Worm (Caenorhabditis elegans) whole organism, early embryonic: ENCODE results near the gene C49A9.5.
"Not testable (repeated sequence)": the region's sequence is repeated elsewhere in the genome, so short reads cannot be mapped to it uniquely, and the experiment has no call there.

Experiments
- B0310.2 ChIP-seq: sonication (generic microtip); optimal IDR thresholded peaks from 2 replicates; lab custom pipeline; 2016; ENCODE audit warnings: mild to moderate bottlenecking, missing genetic modification characterization, missing compliant biosample characterization
- F13C5.2 ChIP-seq: sonication (generic microtip); optimal IDR thresholded peaks from 2 replicates; lab custom pipeline; 2017; ENCODE audit warnings: mild to moderate bottlenecking, missing genetic modification characterization, inconsistent platforms, missing compliant biosample characterization
- aly-1 ChIP-seq: sonication (generic microtip); optimal IDR thresholded peaks from 2 replicates; lab custom pipeline; 2016; ENCODE audit warnings: missing genetic modification characterization, missing compliant biosample characterization
- ama-1 ChIP-seq: fragments of 150-350 bp; optimal IDR thresholded peaks from 2 replicates; lab custom pipeline; 2014
- ceh-13 ChIP-seq: fragments of 200-800 bp; sonication (Bioruptor generic); optimal IDR thresholded peaks from 2 replicates; lab custom pipeline; 2018; ENCODE audit warnings: mild to moderate bottlenecking, missing genetic modification characterization, missing compliant biosample characterization
- ceh-36 ChIP-seq: sonication (generic microtip); optimal IDR thresholded peaks from 2 replicates; lab custom pipeline; 2016; ENCODE audit warnings: missing genetic modification characterization, inconsistent platforms, missing compliant biosample characterization
- ets-7 ChIP-seq: sonication (generic microtip); optimal IDR thresholded peaks from 2 replicates; lab custom pipeline; 2016; ENCODE audit warnings: missing genotype, missing genetic modification characterization, missing compliant biosample characterization
- flt-1 ChIP-seq: fragments of 200-800 bp; sonication (Bioruptor generic); IDR thresholded peaks from 2 replicates; pipeline ENCODE4 v1.3.6; 2022; ENCODE audit warnings: missing genetic modification characterization, missing compliant biosample characterization
- hmbx-1 ChIP-seq: sonication (generic microtip); optimal IDR thresholded peaks from 2 replicates; lab custom pipeline; 2016; ENCODE audit warnings: mild to moderate bottlenecking, missing genetic modification characterization, missing compliant biosample characterization
- hmg-4 ChIP-seq: fragments of 200-800 bp; sonication (Bioruptor generic); optimal IDR thresholded peaks from 2 replicates; lab custom pipeline; 2018; ENCODE audit warnings: mild to moderate bottlenecking, missing genetic modification characterization, missing compliant biosample characterization
- hnd-1 ChIP-seq: sonication (generic microtip); optimal IDR thresholded peaks from 2 replicates; lab custom pipeline; 2016; ENCODE audit warnings: missing genetic modification characterization, missing compliant biosample characterization
- pes-1 ChIP-seq: fragments of 200-800 bp; sonication (Bioruptor generic); IDR thresholded peaks from 2 replicates; pipeline ENCODE4 v1.3.6; 2022; ENCODE audit warnings: missing genetic modification reagents, missing genetic modification characterization, missing compliant biosample characterization
- scrt-1 ChIP-seq: fragments of 200-800 bp; sonication (Bioruptor generic); IDR thresholded peaks from 2 replicates; pipeline ENCODE4 v1.3.6; 2022; ENCODE audit warnings: missing genetic modification characterization, missing compliant biosample characterization
- sea-1 ChIP-seq: fragments of 200-800 bp; sonication (Bioruptor generic); conservative IDR thresholded peaks from 2 replicates; pipeline ENCODE4 v1.3.6; 2022; ENCODE audit warnings: missing genetic modification characterization, missing compliant biosample characterization
- tbx-11 ChIP-seq: fragments of 200-800 bp; sonication (Bioruptor generic); IDR thresholded peaks from 2 replicates; pipeline ENCODE4 v1.3.6; 2022; ENCODE audit warnings: missing genetic modification characterization, missing compliant biosample characterization
- tbx-37 ChIP-seq: fragments of 200-800 bp; sonication (Bioruptor generic); conservative IDR thresholded peaks from 2 replicates; pipeline ENCODE4 v1.3.6; 2022; ENCODE audit warnings: missing genetic modification reagents, missing genetic modification characterization, missing compliant biosample characterization
- tra-4 ChIP-seq: sonication (generic microtip); optimal IDR thresholded peaks from 2 replicates; lab custom pipeline; 2017; ENCODE audit warnings: missing genetic modification characterization, missing compliant biosample characterization

C49A9.5 gene

ce11 chrIV:6237508-6238227 lies 24.2 kb downstream of the C49A9.5 start, which contains the start of the genes F58F9.6 and F58F9.8:
F58F9.6 (minus strand) TSS chrIV:6237608.
F58F9.8 (plus strand) TSS chrIV:6238177.
- TF ChIP-seq ceh-36 (tag; lab: Kevin White, UChicago): no peak
- no peak for TF ChIP-seq hnd-1 (tag; lab: Kevin White, UChicago)
- TF ChIP-seq ceh-13 (GFP tag; lab: Kevin White, UChicago): no peak
- TF ChIP-seq scrt-1 (GFP tag; lab: Robert Waterston, UW): no peak
- TF ChIP-seq tbx-11 (GFP tag; lab: Robert Waterston, UW): no peak
- TF ChIP-seq F13C5.2: no peak
- no peak for TF ChIP-seq ets-7
- no peak for TF ChIP-seq hmbx-1 (tag; lab: Kevin White, UChicago)
- TF ChIP-seq tra-4 (tag; lab: Kevin White, UChicago): no peak
- no peak for TF ChIP-seq sea-1 (GFP tag; lab: Robert Waterston, UW)
- TF ChIP-seq tbx-37 (GFP tag; lab: Robert Waterston, UW): no peak
- no peak for TF ChIP-seq hmg-4 (GFP tag; lab: Kevin White, UChicago)
- TF ChIP-seq aly-1 (tag; lab: Kevin White, UChicago): no peak
- no peak for TF ChIP-seq pes-1 (GFP tag; lab: Robert Waterston, UW)
- TF ChIP-seq ama-1 (lab: Kevin White, UChicago): no peak
- no peak for TF ChIP-seq flt-1 (GFP tag; lab: Robert Waterston, UW)
- no peak for TF ChIP-seq B0310.2 (tag; lab: Kevin White, UChicago)

- TF ChIP-seq pes-1 (GFP tag; lab: Robert Waterston, UW) (no peak), aly-1 (tag; lab: Kevin White, UChicago) (no peak), ama-1 (lab: Kevin White, UChicago) (no peak), hnd-1 (tag; lab: Kevin White, UChicago) (no peak), F13C5.2 (no peak), sea-1 (GFP tag; lab: Robert Waterston, UW) (no peak), scrt-1 (GFP tag; lab: Robert Waterston, UW) (no peak), tra-4 (tag; lab: Kevin White, UChicago) (no peak)
Observed at ce11 chrIV:6239993-6240392, 26.5 kb downstream of the C49A9.5 start, which contains the start of gene F58F9.9. F58F9.9 (plus strand) TSS chrIV:6240293.

- no peak for TF ChIP-seq flt-1 (GFP tag; lab: Robert Waterston, UW)
- TF ChIP-seq tbx-37 (GFP tag; lab: Robert Waterston, UW): no peak
- TF ChIP-seq scrt-1 (GFP tag; lab: Robert Waterston, UW): no peak
- no peak for TF ChIP-seq hnd-1 (tag; lab: Kevin White, UChicago)
Observed at ce11 chrIV:6248486-6248885, 35.0 kb downstream of the C49A9.5 start, which contains the start of gene acox-3. acox-3 (minus strand) TSS chrIV:6248492.

- TF ChIP-seq scrt-1 (GFP tag; lab: Robert Waterston, UW) (no peak), pes-1 (GFP tag; lab: Robert Waterston, UW) (no peak), B0310.2 (tag; lab: Kevin White, UChicago) (no peak), hmbx-1 (tag; lab: Kevin White, UChicago) (no peak), aly-1 (tag; lab: Kevin White, UChicago) (no peak), ets-7 (no peak), flt-1 (GFP tag; lab: Robert Waterston, UW) (no peak), sea-1 (GFP tag; lab: Robert Waterston, UW) (no peak), hnd-1 (tag; lab: Kevin White, UChicago) (no peak), tra-4 (tag; lab: Kevin White, UChicago) (no peak), tbx-37 (GFP tag; lab: Robert Waterston, UW) (no peak), F13C5.2 (no peak), ceh-36 (tag; lab: Kevin White, UChicago) (no peak), ama-1 (lab: Kevin White, UChicago) (no peak)
Observed at ce11 chrIV:6249591-6249990, 36.1 kb downstream of the C49A9.5 start, which contains the start of gene F58F9.1. F58F9.1 (plus strand) TSS chrIV:6249841.

ce11 chrIV:6253000-6253399 lies 39.5 kb downstream of the C49A9.5 start, which contains the start of gene T13A10.2:
T13A10.2 (plus strand) TSS chrIV:6253300.
- TF ChIP-seq pes-1 (GFP tag; lab: Robert Waterston, UW); ets-7; scrt-1 (GFP tag; lab: Robert Waterston, UW): not testable (repeated sequence)

ce11 chrIV:6254635-6255034 lies 41.2 kb downstream of the C49A9.5 start, which contains the start of gene T13A10.64:
T13A10.64 (plus strand) TSS chrIV:6254935.
- no peak for TF ChIP-seq F13C5.2
- no peak for TF ChIP-seq flt-1 (GFP tag; lab: Robert Waterston, UW)
- TF ChIP-seq hmbx-1 (tag; lab: Kevin White, UChicago): no peak

ce11 chrIV:6258967-6259366 lies 45.5 kb downstream of the C49A9.5 start:
- TF ChIP-seq ets-7 (no peak), F13C5.2 (no peak), flt-1 (GFP tag; lab: Robert Waterston, UW) (no peak), tbx-37 (GFP tag; lab: Robert Waterston, UW) (no peak), pes-1 (GFP tag; lab: Robert Waterston, UW) (no peak), ceh-36 (tag; lab: Kevin White, UChicago) (no peak), ceh-13 (GFP tag; lab: Kevin White, UChicago) (no peak), ama-1 (lab: Kevin White, UChicago) (no peak), hmbx-1 (tag; lab: Kevin White, UChicago) (no peak), tbx-11 (GFP tag; lab: Robert Waterston, UW) (no peak), hnd-1 (tag; lab: Kevin White, UChicago) (no peak), sea-1 (GFP tag; lab: Robert Waterston, UW) (no peak), aly-1 (tag; lab: Kevin White, UChicago) (no peak)
